Worm (Caenorhabditis elegans) whole organism, L1 larva: ENCODE measurements around the gene laf-1.

Experiments used
- ama-1 ChIP-seq: fragments of 150-350 bp; optimal IDR thresholded peaks from 2 replicates; lab custom pipeline; 2014
- dpl-1 ChIP-seq, 3 experiments: fragments of 150-350 bp in 2 of 3; sonication (generic microtip) in 1 of 3; optimal IDR thresholded peaks; 2 replicates each; lab custom pipeline; 2014 to 2017; ENCODE audit warnings: missing biosample characterization in 3 of 3, missing genetic modification characterization in 3 of 3, missing genetic modification reagents in 3 of 3
- efl-1 ChIP-seq, 4 experiments: fragments of 150-350 bp; optimal IDR thresholded peaks in 3 of 4; peaks in 1 of 4; 1 replicate in 1 of 4; 2 replicates in 3 of 4; lab custom pipeline; 2014; ENCODE audit warnings: missing biosample characterization in 2 of 4, missing genetic modification characterization in 2 of 4, missing genetic modification reagents in 2 of 4
- jun-1 ChIP-seq: fragments of 150-350 bp; optimal IDR thresholded peaks from 2 replicates; lab custom pipeline; 2014; ENCODE audit warnings: missing biosample characterization, missing genetic modification reagents, missing genetic modification characterization
- mef-2 ChIP-seq: fragments of 150-350 bp; optimal IDR thresholded peaks from 2 replicates; lab custom pipeline; 2014; ENCODE audit warnings: missing biosample characterization, missing genetic modification characterization
- nhr-19 ChIP-seq: fragments of 200-800 bp; sonication (Bioruptor generic); conservative IDR thresholded peaks from 2 replicates; pipeline ENCODE4 v1.3.6; 2022; ENCODE audit warnings: missing genetic modification characterization, missing compliant biosample characterization
- nhr-76 ChIP-seq: sonication (generic microtip); optimal IDR thresholded peaks from 2 replicates; lab custom pipeline; 2017; ENCODE audit warnings: missing biosample characterization, missing genetic modification characterization
- nhr-90 ChIP-seq: sonication (generic microtip); optimal IDR thresholded peaks from 2 replicates; lab custom pipeline; 2016; ENCODE audit warnings: mild to moderate bottlenecking, missing genetic modification characterization, missing compliant biosample characterization; ENCODE audit not compliant: poor library complexity
- tlp-1 ChIP-seq: fragments of 150-350 bp; optimal IDR thresholded peaks from 2 replicates; lab custom pipeline; 2014; ENCODE audit warnings: missing biosample characterization, missing genetic modification characterization

Gene laf-1

DNA sequence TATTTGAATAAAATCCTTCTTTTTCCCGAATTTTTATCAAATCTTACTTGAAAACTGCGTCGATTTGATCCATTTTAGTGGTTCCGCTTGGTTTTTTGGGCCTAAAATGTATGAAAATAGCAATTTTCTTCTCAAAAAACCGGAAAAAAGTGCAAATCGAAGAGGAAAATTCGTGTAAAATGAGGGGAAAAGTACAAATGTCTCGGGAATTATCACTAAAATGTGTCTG is 53.9 kb downstream of the laf-1 start, which contains the start of gene Y71H2AM.11:
TSS of gene Y71H2AM.11 (minus strand) at position 101 of the 229 bp plus-strand sequence.
- TF ChIP-seq nhr-19 (no peak), nhr-76 (tag; lab: Kevin White, UChicago) (no peak), dpl-1 (GFP tag; optimal IDR thresholded peaks at IDR 0.05; lab: Kevin White, UChicago) (no peak), jun-1 (tag; lab: Kevin White, UChicago) (no peak), nhr-90 (tag; lab: Kevin White, UChicago) (no peak), tlp-1 (tag; lab: Kevin White, UChicago) (no peak), efl-1 (optimal IDR thresholded peaks at IDR 0.05; lab: Kevin White, UChicago) (no peak), efl-1 (GFP tag; optimal IDR thresholded peaks at IDR 0.05 in 1 of 2; lab: Kevin White, UChicago) (no peak), mef-2 (tag; lab: Kevin White, UChicago) (no peak), ama-1 (lab: Kevin White, UChicago) (no peak)
- TF ChIP-seq, all 84 proteins: peak for 0
